Fruit fly (Drosophila melanogaster) whole organism, pupa: ENCODE measurements around the gene obst-I.

Experiments
- CG10348 ChIP-seq: fragments of 200-800 bp; sonication (Bioruptor generic); IDR thresholded peaks from 2 replicates; pipeline ENCODE4 v1.3.6; 2022; ENCODE audit warnings: missing biosample characterization, missing genetic modification characterization
- CG12605 ChIP-seq: fragments of 200-800 bp; sonication (Bioruptor generic); IDR thresholded peaks from 2 replicates; pipeline ENCODE4 v1.3.6; 2022; ENCODE audit warnings: missing biosample characterization, missing genetic modification characterization
- CG13204 ChIP-seq: fragments of 200-800 bp; sonication (Bioruptor generic); optimal IDR thresholded peaks from 2 replicates; lab custom pipeline; 2018; ENCODE audit warnings: missing biosample characterization, mild to moderate bottlenecking, missing genetic modification characterization, moderate library complexity
- CG14655 ChIP-seq: fragments of 200-800 bp; sonication (Bioruptor generic); optimal IDR thresholded peaks from 3 replicates; lab custom pipeline; 2017; ENCODE audit warnings: mild to moderate bottlenecking, missing biosample characterization, missing genetic modification reagents, missing genetic modification characterization
- CG15710 ChIP-seq: fragments of 200-800 bp; sonication (Bioruptor generic); optimal IDR thresholded peaks from 2 replicates; lab custom pipeline; 2018; ENCODE audit warnings: missing biosample characterization, mild to moderate bottlenecking, missing genetic modification characterization, moderate library complexity
- CG17806 ChIP-seq: fragments of 200-800 bp; sonication (Bioruptor generic); optimal IDR thresholded peaks from 2 replicates; lab custom pipeline; 2018; ENCODE audit warnings: missing biosample characterization, mild to moderate bottlenecking, missing genetic modification characterization, moderate library complexity
- CG32121 ChIP-seq: fragments of 200-800 bp; sonication (Bioruptor generic); IDR thresholded peaks from 2 replicates; pipeline ENCODE4 v1.3.6; 2022; ENCODE audit warnings: missing biosample characterization, missing genetic modification characterization
- CG34367 ChIP-seq: fragments of 200-800 bp; sonication (Bioruptor generic); optimal IDR thresholded peaks from 2 replicates; lab custom pipeline; 2018; ENCODE audit warnings: missing biosample characterization, mild to moderate bottlenecking, missing genetic modification characterization
- CG4496 ChIP-seq: fragments of 200-800 bp; sonication (Bioruptor generic); IDR thresholded peaks from 3 replicates; pipeline ENCODE4 v1.3.6; 2022; ENCODE audit warnings: missing biosample characterization, missing genetic modification characterization
- CG8159 ChIP-seq: fragments of 200-800 bp; sonication (Bioruptor generic); optimal IDR thresholded peaks from 3 replicates; lab custom pipeline; 2018; ENCODE audit warnings: missing biosample characterization, mild to moderate bottlenecking, missing genetic modification characterization, moderate library complexity
- CG8301 ChIP-seq: fragments of 200-800 bp; sonication (Bioruptor generic); optimal IDR thresholded peaks from 2 replicates; lab custom pipeline; 2018; ENCODE audit warnings: missing biosample characterization, mild to moderate bottlenecking, missing genetic modification characterization
- CG9948 ChIP-seq: fragments of 200-800 bp; sonication (Bioruptor generic); optimal IDR thresholded peaks from 2 replicates; lab custom pipeline; 2018; ENCODE audit warnings: missing biosample characterization, mild to moderate bottlenecking, missing genetic modification characterization, moderate library complexity
- D1 ChIP-seq: fragments of 200-800 bp; sonication (Bioruptor generic); optimal IDR thresholded peaks from 2 replicates; lab custom pipeline; 2018; ENCODE audit warnings: missing biosample characterization, mild to moderate bottlenecking, missing genetic modification characterization, moderate library complexity
- EcR ChIP-seq: fragments of 200-800 bp; sonication (Bioruptor generic); optimal IDR thresholded peaks from 3 replicates; lab custom pipeline; 2019; ENCODE audit warnings: missing biosample characterization, missing genetic modification characterization, mild to moderate bottlenecking, moderate library complexity, missing genetic modification reagents
- Ets98B ChIP-seq: fragments of 200-800 bp; sonication (Bioruptor generic); IDR thresholded peaks from 2 replicates; pipeline ENCODE4 v1.3.6; 2022; ENCODE audit warnings: missing biosample characterization, missing genetic modification characterization
- Pif1A ChIP-seq: fragments of 200-800 bp; sonication (Bioruptor generic); optimal IDR thresholded peaks from 3 replicates; lab custom pipeline; 2016; ENCODE audit warnings: missing biosample characterization, missing genetic modification characterization
- Pif1B ChIP-seq: fragments of 200-800 bp; sonication (Bioruptor generic); optimal IDR thresholded peaks from 3 replicates; lab custom pipeline; 2016; ENCODE audit warnings: missing biosample characterization, missing genetic modification characterization
- Snoo ChIP-seq: fragments of 200-800 bp; sonication (Bioruptor generic); optimal IDR thresholded peaks from 3 replicates; lab custom pipeline; 2017; ENCODE audit warnings: missing biosample characterization, mild to moderate bottlenecking, missing genetic modification characterization, inconsistent platforms
- fd96Ca ChIP-seq: fragments of 200-800 bp; sonication (Bioruptor generic); IDR thresholded peaks from 3 replicates; pipeline ENCODE4 v1.3.6; 2022; ENCODE audit warnings: missing biosample characterization, missing genetic modification characterization
- gl ChIP-seq: fragments of 200-800 bp; sonication (Bioruptor generic); optimal IDR thresholded peaks from 2 replicates; lab custom pipeline; 2018; ENCODE audit warnings: missing biosample characterization, mild to moderate bottlenecking, missing genetic modification characterization
- rn ChIP-seq: fragments of 200-800 bp; sonication (Bioruptor generic); IDR thresholded peaks from 2 replicates; pipeline ENCODE4 v1.3.6; 2022; ENCODE audit warnings: missing biosample characterization, missing genetic modification characterization

The obst-I gene

dm6 chr3L:2273392-2273791, 5.7 kb downstream of the obst-I start:
- TF ChIP-seq Pif1B (GFP tag; lab: Kevin White, UChicago) (no peak), CG9948 (no peak), Snoo (no peak), CG4496 (GFP tag; lab: Robert Waterston, UW) (no peak), CG17806 (no peak), CG8301 (tag; lab: Kevin White, UChicago) (no peak), Pif1A (GFP tag; lab: Kevin White, UChicago) (no peak), CG14655 (GFP tag; lab: Kevin White, UChicago) (no peak), Ets98B (GFP tag; lab: Robert Waterston, UW) (no peak), CG32121 (GFP tag; lab: Robert Waterston, UW) (no peak), EcR (GFP tag; lab: Kevin White, UChicago) (no peak), CG8159 (tag; lab: Kevin White, UChicago) (no peak), CG15710 (tag; lab: Kevin White, UChicago) (no peak), CG10348 (no peak), rn (GFP tag; lab: Robert Waterston, UW) (no peak), CG34367 (no peak), fd96Ca (GFP tag; lab: Robert Waterston, UW) (no peak), CG12605 (no peak)
- TF ChIP-seq, all 21 proteins: peak for 0

- TF ChIP-seq CG13204 (GFP tag; lab: Kevin White, UChicago), result no peak
Observed at dm6 chr3L:2276250-2276649, 8.6 kb downstream of the obst-I start, which contains the start of gene yellow-g2. yellow-g2 (plus strand) TSS chr3L:2276550.

dm6 chr3L:2282506-2282905, 14.8 kb downstream of the obst-I start, which contains the start of gene MsR2:
MsR2 (plus strand) TSS chr3L:2282883.
- TF ChIP-seq Pif1B (GFP tag; lab: Kevin White, UChicago) (no peak), CG8301 (tag; lab: Kevin White, UChicago) (no peak), CG4496 (GFP tag; lab: Robert Waterston, UW) (peak; percentile 74; the same call in 2 of the 3 replicates), CG34367 (no peak), CG9948 (no peak), CG17806 (no peak), D1 (tag; lab: Kevin White, UChicago) (no peak), CG10348 (no peak), CG14655 (GFP tag; lab: Kevin White, UChicago) (peak; percentile 13), rn (GFP tag; lab: Robert Waterston, UW) (no peak), fd96Ca (GFP tag; lab: Robert Waterston, UW) (no peak), EcR (GFP tag; lab: Kevin White, UChicago) (no peak), CG13204 (GFP tag; lab: Kevin White, UChicago) (no peak), Ets98B (GFP tag; lab: Robert Waterston, UW) (0 out of 2 replicates have a peak, but pooled peaks have one; percentile 11), CG15710 (tag; lab: Kevin White, UChicago) (no peak), Pif1A (GFP tag; lab: Kevin White, UChicago) (no peak), CG32121 (GFP tag; lab: Robert Waterston, UW) (no peak), gl (tag; lab: Kevin White, UChicago) (no peak), CG8159 (tag; lab: Kevin White, UChicago) (no peak), CG12605 (peak; percentile 90), Snoo (no peak)
